In genomic region chr2L:14115976-14116501, dm6 we compare ENCODE assay signal across 3 fruit fly cellular contexts.
TF ChIP-seq lines count a peak whose summit lies in the region.

No protein-coding gene starts in this region.

- TF ChIP-seq CTCF in whole organism, embryonic (GFP tag; optimal IDR thresholded peaks at IDR 0.05; lab: Kevin White, UChicago), result no peak

TF ChIP-seq in whole organism, embryonic, 481 proteins besides CTCF, POLR2A, EP300 and RAD21:
- TF ChIP-seq Hsf (GFP tag; optimal IDR thresholded peaks at IDR 0.05; lab: Kevin White, UChicago), result no peak
- no peak for TF ChIP-seq slou (GFP tag; optimal IDR thresholded peaks at IDR 0.05; lab: Kevin White, UChicago)
- peak; percentile 98 for TF ChIP-seq scrt (GFP tag; optimal IDR thresholded peaks at IDR 0.05; lab: Kevin White, UChicago)
- TF ChIP-seq Deaf1 (tag; optimal IDR thresholded peaks at IDR 0.05; lab: Kevin White, UChicago), result peak; percentile 83
- TF ChIP-seq p53 (GFP tag; optimal IDR thresholded peaks at IDR 0.05; lab: Kevin White, UChicago), result no peak
- TF ChIP-seq danr (GFP tag; IDR thresholded peaks at IDR 0.05; lab: Robert Waterston, UW), result no peak
- no peak for TF ChIP-seq so (GFP tag; IDR thresholded peaks at IDR 0.05; lab: Robert Waterston, UW)
- TF ChIP-seq CG8944 (GFP tag; optimal IDR thresholded peaks at IDR 0.05; lab: Kevin White, UChicago), result no peak
- TF ChIP-seq cg (GFP tag; optimal IDR thresholded peaks at IDR 0.05; lab: Kevin White, UChicago), result peak; percentile 25
- TF ChIP-seq CG16813 (GFP tag; IDR thresholded peaks at IDR 0.05; lab: Robert Waterston, UW; ENCODE audit: partially characterized antibody), result no peak
- peak; percentile 14 for TF ChIP-seq Ets65A (GFP tag; lab: Kevin White, UChicago)
- TF ChIP-seq chinmo (GFP tag; IDR thresholded peaks at IDR 0.05; lab: Robert Waterston, UW; ENCODE audit: partially characterized antibody), result 0 out of 4 replicates have a peak, but pooled peaks have one; percentile 19
- peak; percentile 16 to 58 for TF ChIP-seq Trl (optimal IDR thresholded peaks at IDR 0.05; lab: Kevin White, UChicago)
- no peak for TF ChIP-seq Trl (GFP tag; optimal IDR thresholded peaks at IDR 0.05; lab: Kevin White, UChicago)
- peak; percentile 65; the same call in 2 of the 3 replicates for TF ChIP-seq z (GFP tag; IDR thresholded peaks at IDR 0.05; lab: Robert Waterston, UW)
- TF ChIP-seq H15 (GFP tag; IDR thresholded peaks at IDR 0.05; lab: Robert Waterston, UW), result 0 out of 3 replicates have a peak, but pooled peaks have one; percentile 15
- TF ChIP-seq Max (GFP tag; optimal IDR thresholded peaks at IDR 0.05; lab: Kevin White, UChicago), result no peak

TF ChIP-seq in whole organism, prepupa, 60 proteins besides CTCF, POLR2A, EP300 and RAD21:
- peak; percentile 34 for TF ChIP-seq CG6808 (GFP tag; optimal IDR thresholded peaks at IDR 0.05; lab: Kevin White, UChicago)
- no peak for TF ChIP-seq CG3919 (GFP tag; optimal IDR thresholded peaks at IDR 0.05; lab: Kevin White, UChicago)
- TF ChIP-seq Lpt (GFP tag; optimal IDR thresholded peaks at IDR 0.05; lab: Kevin White, UChicago), result no peak
- TF ChIP-seq CG16779 (tag; optimal IDR thresholded peaks at IDR 0.05; lab: Kevin White, UChicago), result no peak
- TF ChIP-seq ss (GFP tag; optimal IDR thresholded peaks at IDR 0.05; lab: Kevin White, UChicago), result peak in 1 of 2 experiments; percentile 20
- TF ChIP-seq CG9139 (GFP tag; optimal IDR thresholded peaks at IDR 0.05; lab: Kevin White, UChicago), result no peak
- no peak for TF ChIP-seq fkh (GFP tag; optimal IDR thresholded peaks at IDR 0.05; lab: Kevin White, UChicago)
- TF ChIP-seq CG8319 (GFP tag; optimal IDR thresholded peaks at IDR 0.05; lab: Kevin White, UChicago), result no peak

TF ChIP-seq in whole organism, pupa, 21 proteins besides CTCF, POLR2A, EP300 and RAD21:
- TF ChIP-seq CG4496 (GFP tag; IDR thresholded peaks at IDR 0.05; lab: Robert Waterston, UW) (0 out of 3 replicates have a peak, but pooled peaks have one; percentile 8), CG15710 (tag; optimal IDR thresholded peaks at IDR 0.05; lab: Kevin White, UChicago) (no peak), CG14655 (GFP tag; optimal IDR thresholded peaks at IDR 0.05; lab: Kevin White, UChicago) (no peak), gl (tag; optimal IDR thresholded peaks at IDR 0.05; lab: Kevin White, UChicago) (no peak), Snoo (tag; optimal IDR thresholded peaks at IDR 0.05; lab: Kevin White, UChicago) (no peak), EcR (GFP tag; optimal IDR thresholded peaks at IDR 0.05; lab: Kevin White, UChicago) (no peak), CG8159 (tag; optimal IDR thresholded peaks at IDR 0.05; lab: Kevin White, UChicago) (no peak), CG17806 (tag; optimal IDR thresholded peaks at IDR 0.05; lab: Kevin White, UChicago) (no peak), Pif1A (GFP tag; optimal IDR thresholded peaks at IDR 0.05; lab: Kevin White, UChicago) (no peak), rn (GFP tag; IDR thresholded peaks at IDR 0.05; lab: Robert Waterston, UW) (no peak), CG13204 (GFP tag; optimal IDR thresholded peaks at IDR 0.05; lab: Kevin White, UChicago) (peak; percentile 10), CG9948 (tag; optimal IDR thresholded peaks at IDR 0.05; lab: Kevin White, UChicago) (no peak), CG12605 (GFP tag; IDR thresholded peaks at IDR 0.05; lab: Robert Waterston, UW) (peak; percentile 77), Ets98B (GFP tag; IDR thresholded peaks at IDR 0.05; lab: Robert Waterston, UW) (no peak), CG10348 (GFP tag; IDR thresholded peaks at IDR 0.05; lab: Robert Waterston, UW) (no peak)
